Worm (Caenorhabditis elegans) whole organism, L1 larva: ENCODE measurements around the gene hsp-1.

ENCODE experiments used
- ama-1 ChIP-seq: fragments of 150-350 bp; optimal IDR thresholded peaks from 2 replicates; lab custom pipeline; 2014
- blmp-1 ChIP-seq: fragments of 150-350 bp; optimal IDR thresholded peaks from 2 replicates; lab custom pipeline; 2014; ENCODE audit warnings: missing biosample characterization, missing genetic modification characterization
- ceh-82 ChIP-seq, 3 experiments: fragments of 150-350 bp in 1 of 3; sonication (generic microtip) in 2 of 3; optimal IDR thresholded peaks; 2 replicates each; lab custom pipeline; 2014 to 2017; ENCODE audit warnings: missing biosample characterization in 3 of 3, missing genetic modification characterization in 3 of 3
- isw-1 ChIP-seq: fragments of 200-800 bp; sonication (Bioruptor generic); IDR thresholded peaks from 2 replicates; pipeline ENCODE4 v1.3.6; 2022; ENCODE audit warnings: missing genetic modification characterization, missing compliant biosample characterization
- lin-39 ChIP-seq: fragments of 150-350 bp; optimal IDR thresholded peaks from 2 replicates; lab custom pipeline; 2014; ENCODE audit warnings: missing biosample characterization, missing genetic modification reagents, missing genetic modification characterization
- nhr-12 ChIP-seq: sonication (generic microtip); optimal IDR thresholded peaks from 2 replicates; lab custom pipeline; 2017; ENCODE audit warnings: missing biosample characterization, missing genetic modification characterization
- skn-1 ChIP-seq: fragments of 150-350 bp; optimal IDR thresholded peaks from 2 replicates; lab custom pipeline; 2014; ENCODE audit warnings: missing biosample characterization, missing genetic modification characterization
- sox-4 ChIP-seq: sonication (generic microtip); optimal IDR thresholded peaks from 2 replicates; lab custom pipeline; 2016; ENCODE audit warnings: missing genetic modification characterization, missing compliant biosample characterization
- unc-98 ChIP-seq: fragments of 200-800 bp; sonication (Bioruptor generic); IDR thresholded peaks from 2 replicates; pipeline ENCODE4 v1.3.6; 2022; ENCODE audit warnings: missing genetic modification characterization, missing compliant biosample characterization

- TF ChIP-seq unc-98 (GFP tag; lab: Robert Waterston, UW) (no peak), isw-1 (GFP tag; lab: Robert Waterston, UW) (no peak), nhr-12 (tag; lab: Kevin White, UChicago) (no peak), ceh-82 (tag; optimal IDR thresholded peaks at IDR 0.05; lab: Kevin White, UChicago) (no peak), ama-1 (no peak), skn-1 (no peak), lin-39 (no peak), blmp-1 (tag; lab: Kevin White, UChicago) (no peak), sox-4 (no peak)
These were observed 5.3 kb downstream of the hsp-1 start, which contains the start of gene nra-1 for ce11 chrIV:17284099-17284498.
